Worm (Caenorhabditis elegans) whole organism, L2 larva: ENCODE measurements around the gene clec-118.
"Not testable (repeated sequence)": the region's sequence is repeated elsewhere in the genome, so short reads cannot be mapped to it uniquely, and the experiment has no call there.

Source experiments
- C34F6.9 ChIP-seq: fragments of 150-350 bp; optimal IDR thresholded peaks from 2 replicates; lab custom pipeline; 2014; ENCODE audit warnings: missing biosample characterization, missing genetic modification characterization
- F13H6.1 ChIP-seq: sonication (generic microtip); optimal IDR thresholded peaks from 2 replicates; lab custom pipeline; 2016; ENCODE audit warnings: missing genetic modification characterization, missing compliant biosample characterization
- R02D3.7 ChIP-seq: fragments of 150-350 bp; optimal IDR thresholded peaks from 2 replicates; lab custom pipeline; 2014; ENCODE audit warnings: missing biosample characterization, missing genetic modification characterization
- Y55F3AM.14 ChIP-seq: fragments of 200-800 bp; sonication (Bioruptor generic); optimal IDR thresholded peaks from 2 replicates; lab custom pipeline; 2018; ENCODE audit warnings: mild to moderate bottlenecking, missing genetic modification characterization, missing compliant biosample characterization
- ZK546.5 ChIP-seq: sonication (generic microtip); optimal IDR thresholded peaks from 2 replicates; lab custom pipeline; 2017; ENCODE audit warnings: missing biosample characterization, missing genetic modification characterization
- alr-1 ChIP-seq: fragments of 150-350 bp; optimal IDR thresholded peaks from 2 replicates; lab custom pipeline; 2014; ENCODE audit warnings: missing biosample characterization, missing genetic modification characterization
- blmp-1 ChIP-seq: sonication (generic microtip); optimal IDR thresholded peaks from 2 replicates; lab custom pipeline; 2017; ENCODE audit warnings: missing genetic modification characterization, mild to moderate bottlenecking, missing compliant biosample characterization, antibody characterized with exemption, moderate library complexity; ENCODE audit not compliant: insufficient read depth
- ceh-82 ChIP-seq: fragments of 150-350 bp; optimal IDR thresholded peaks from 2 replicates; lab custom pipeline; 2014; ENCODE audit warnings: missing biosample characterization, missing genetic modification characterization
- crh-2 ChIP-seq: sonication (generic microtip); optimal IDR thresholded peaks from 2 replicates; lab custom pipeline; 2017; ENCODE audit warnings: missing biosample characterization, missing genetic modification characterization
- egl-27 ChIP-seq: sonication (generic microtip); optimal IDR thresholded peaks from 3 replicates; lab custom pipeline; 2017; ENCODE audit warnings: missing biosample characterization, missing genetic modification reagents, missing genetic modification characterization
- elt-1 ChIP-seq: fragments of 150-350 bp; optimal IDR thresholded peaks from 2 replicates; lab custom pipeline; 2014; ENCODE audit warnings: missing biosample characterization, missing genetic modification characterization
- elt-3 ChIP-seq: sonication (generic microtip); optimal IDR thresholded peaks from 2 replicates; lab custom pipeline; 2017; ENCODE audit warnings: missing biosample characterization, missing genetic modification characterization
- fos-1 ChIP-seq: fragments of 150-350 bp; optimal IDR thresholded peaks from 2 replicates; lab custom pipeline; 2014; ENCODE audit warnings: missing biosample characterization, missing genetic modification characterization
- gmeb-1 ChIP-seq: fragments of 150-350 bp; optimal IDR thresholded peaks from 2 replicates; lab custom pipeline; 2014; ENCODE audit warnings: missing biosample characterization, missing genetic modification characterization
- lin-11 ChIP-seq: fragments of 150-350 bp; sonication (generic microtip); optimal IDR thresholded peaks from 2 replicates; lab custom pipeline; 2014; ENCODE audit warnings: missing biosample characterization, missing genetic modification characterization, inconsistent platforms, mixed read lengths
- lin-13 ChIP-seq: fragments of 150-350 bp; optimal IDR thresholded peaks from 2 replicates; lab custom pipeline; 2014; ENCODE audit warnings: missing biosample characterization, missing genetic modification reagents, missing genetic modification characterization
- lin-39 ChIP-seq: fragments of 150-350 bp; optimal IDR thresholded peaks from 2 replicates; lab custom pipeline; 2014; ENCODE audit warnings: missing biosample characterization, missing genetic modification reagents, missing genetic modification characterization
- lsy-2 ChIP-seq, 2 experiments: fragments of 150-350 bp in 1 of 2; sonication (generic microtip) in 1 of 2; optimal IDR thresholded peaks; 2 replicates each; lab custom pipeline; 2014 to 2017; ENCODE audit warnings: missing biosample characterization in 2 of 2, missing genetic modification characterization in 2 of 2
- mdl-1 ChIP-seq, 2 experiments: fragments of 150-350 bp in 1 of 2; sonication (generic microtip) in 1 of 2; optimal IDR thresholded peaks; 2 replicates each; lab custom pipeline; 2017; ENCODE audit warnings: missing biosample characterization in 2 of 2, missing genetic modification characterization in 2 of 2
- nhr-10 ChIP-seq: sonication (generic microtip); optimal IDR thresholded peaks from 2 replicates; lab custom pipeline; 2017; ENCODE audit warnings: missing biosample characterization, missing genetic modification characterization
- nhr-21 ChIP-seq: fragments of 150-350 bp; optimal IDR thresholded peaks from 2 replicates; lab custom pipeline; 2014; ENCODE audit warnings: missing biosample characterization, missing genetic modification characterization
- nhr-23 ChIP-seq: fragments of 150-350 bp; optimal IDR thresholded peaks from 2 replicates; lab custom pipeline; 2014; ENCODE audit warnings: missing biosample characterization, missing genetic modification reagents, missing genetic modification characterization
- nhr-237 ChIP-seq: fragments of 150-350 bp; optimal IDR thresholded peaks from 2 replicates; lab custom pipeline; 2014; ENCODE audit warnings: missing biosample characterization, missing genetic modification characterization
- nhr-6 ChIP-seq: fragments of 150-350 bp; optimal IDR thresholded peaks from 2 replicates; lab custom pipeline; 2014; ENCODE audit warnings: missing biosample characterization, missing genetic modification characterization
- sem-4 ChIP-seq: fragments of 150-350 bp; optimal IDR thresholded peaks from 2 replicates; lab custom pipeline; 2014; ENCODE audit warnings: missing biosample characterization, missing genetic modification reagents, missing genetic modification characterization
- skn-1 ChIP-seq: sonication (generic microtip); optimal IDR thresholded peaks from 2 replicates; lab custom pipeline; 2017; ENCODE audit warnings: missing biosample characterization, missing genetic modification characterization
- sma-3 ChIP-seq: sonication (generic microtip); optimal IDR thresholded peaks from 2 replicates; lab custom pipeline; 2016; ENCODE audit warnings: missing genetic modification reagents, missing genetic modification characterization, missing compliant biosample characterization
- sma-9 ChIP-seq, 2 experiments: fragments of 150-350 bp in 1 of 2; sonication (generic microtip) in 1 of 2; optimal IDR thresholded peaks; 2 replicates each; lab custom pipeline; 2014 to 2016; ENCODE audit warnings: missing genetic modification characterization in 2 of 2, mild to moderate bottlenecking in 1 of 2, missing biosample characterization in 1 of 2, missing compliant biosample characterization in 1 of 2, missing genetic modification reagents in 1 of 2, moderate library complexity in 1 of 2
- snpc-4 ChIP-seq: fragments of 150-350 bp; optimal IDR thresholded peaks from 2 replicates; lab custom pipeline; 2014; ENCODE audit warnings: missing biosample characterization, missing genetic modification characterization
- unc-55 ChIP-seq: fragments of 150-350 bp; sonication (generic microtip); optimal IDR thresholded peaks from 3 replicates; lab custom pipeline; 2014; ENCODE audit warnings: missing biosample characterization, missing genetic modification reagents, missing genetic modification characterization
- unc-62 ChIP-seq: fragments of 150-350 bp; optimal IDR thresholded peaks from 2 replicates; lab custom pipeline; 2014; ENCODE audit warnings: missing biosample characterization, missing genetic modification reagents, missing genetic modification characterization
- ztf-11 ChIP-seq: sonication (generic microtip); optimal IDR thresholded peaks from 2 replicates; lab custom pipeline; 2017; ENCODE audit warnings: missing biosample characterization, missing genetic modification characterization
- ztf-4 ChIP-seq: fragments of 150-350 bp; optimal IDR thresholded peaks from 2 replicates; lab custom pipeline; 2014; ENCODE audit warnings: missing biosample characterization, missing genetic modification characterization

Gene clec-118

ce11 chrII:596702-597101 lies 15.6 kb downstream of the clec-118 start:
- no peak for TF ChIP-seq crh-2

- not testable (repeated sequence) for TF ChIP-seq gmeb-1 (tag; lab: Kevin White, UChicago); skn-1 (tag; lab: Kevin White, UChicago); blmp-1
These were observed 19.0 kb downstream of the clec-118 start, which contains the start of gene W08F4.1 for ce11 chrII:593221-593620. TSS of gene W08F4.1 (plus strand) at chrII:593521.

DNA sequence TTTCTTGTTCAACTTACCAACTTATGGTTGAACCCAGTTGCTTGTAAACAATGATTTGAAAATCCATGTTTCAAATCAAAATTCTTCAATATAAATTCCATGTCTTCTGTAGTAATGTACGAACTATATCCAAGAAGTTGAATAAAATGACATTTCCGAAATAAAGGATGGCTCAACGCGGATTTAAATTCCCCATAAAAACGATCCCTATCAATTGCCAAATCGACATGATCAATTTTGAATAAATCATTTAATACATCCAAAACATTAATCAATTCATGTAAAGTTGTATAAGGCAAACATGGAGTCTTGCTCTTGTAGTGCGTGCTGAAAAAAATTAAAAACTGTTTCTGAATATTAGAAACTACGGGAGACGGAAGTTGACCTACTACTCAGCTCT lies 21.2 kb downstream of the clec-118 start, which contains the start of gene W08F4.10:
Gene W08F4.10 (minus strand): TSS at position 101 of the 400 bp plus-strand sequence.
- TF ChIP-seq sma-3 (no peak), lin-13 (GFP tag; lab: Kevin White, UChicago) (no peak), C34F6.9 (no peak), R02D3.7 (tag; lab: Kevin White, UChicago) (no peak), snpc-4 (tag; lab: Kevin White, UChicago) (no peak), alr-1 (tag; lab: Kevin White, UChicago) (no peak), crh-2 (no peak), ztf-4 (tag; lab: Kevin White, UChicago) (no peak), unc-62 (no peak), ZK546.5 (tag; lab: Kevin White, UChicago) (no peak), mdl-1 (tag; optimal IDR thresholded peaks at IDR 0.05; lab: Kevin White, UChicago) (no peak)
- TF ChIP-seq, all 48 proteins: peak for 0

DNA sequence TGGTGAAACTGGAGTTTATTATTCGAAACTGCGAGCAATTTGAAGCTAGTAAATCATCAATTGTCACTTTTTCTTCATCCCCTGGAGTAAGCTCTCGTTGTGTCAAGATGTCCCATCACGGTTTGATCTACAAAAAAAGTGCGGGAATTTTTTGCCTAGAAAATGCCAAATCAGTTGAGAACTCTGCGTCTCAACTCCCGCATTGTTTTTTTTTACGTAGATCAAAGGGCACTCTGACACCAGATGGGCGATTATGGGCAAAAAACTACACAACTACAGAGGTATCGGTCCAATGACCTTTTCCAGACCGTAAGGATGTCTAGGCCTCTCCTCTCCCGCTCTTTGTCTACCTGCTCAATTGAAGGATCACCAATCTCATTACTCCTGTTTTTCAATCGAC lies 24.7 kb downstream of the clec-118 start, which contains the start of gene fbxb-34:
Gene fbxb-34 (plus strand): TSS at position 301 of the 400 bp plus-strand sequence.
- TF ChIP-seq mdl-1 (tag; optimal IDR thresholded peaks at IDR 0.05; lab: Kevin White, UChicago) (no peak), F13H6.1 (tag; lab: Kevin White, UChicago) (no peak), blmp-1 (no peak), egl-27 (tag; lab: Kevin White, UChicago) (no peak), nhr-21 (no peak), nhr-237 (no peak), alr-1 (tag; lab: Kevin White, UChicago) (no peak), lin-11 (tag; lab: Kevin White, UChicago) (no peak), sem-4 (tag; lab: Kevin White, UChicago) (no peak), snpc-4 (tag; lab: Kevin White, UChicago) (no peak), gmeb-1 (tag; lab: Kevin White, UChicago) (no peak), nhr-23 (tag; lab: Kevin White, UChicago) (no peak), lin-13 (GFP tag; lab: Kevin White, UChicago) (no peak)

DNA sequence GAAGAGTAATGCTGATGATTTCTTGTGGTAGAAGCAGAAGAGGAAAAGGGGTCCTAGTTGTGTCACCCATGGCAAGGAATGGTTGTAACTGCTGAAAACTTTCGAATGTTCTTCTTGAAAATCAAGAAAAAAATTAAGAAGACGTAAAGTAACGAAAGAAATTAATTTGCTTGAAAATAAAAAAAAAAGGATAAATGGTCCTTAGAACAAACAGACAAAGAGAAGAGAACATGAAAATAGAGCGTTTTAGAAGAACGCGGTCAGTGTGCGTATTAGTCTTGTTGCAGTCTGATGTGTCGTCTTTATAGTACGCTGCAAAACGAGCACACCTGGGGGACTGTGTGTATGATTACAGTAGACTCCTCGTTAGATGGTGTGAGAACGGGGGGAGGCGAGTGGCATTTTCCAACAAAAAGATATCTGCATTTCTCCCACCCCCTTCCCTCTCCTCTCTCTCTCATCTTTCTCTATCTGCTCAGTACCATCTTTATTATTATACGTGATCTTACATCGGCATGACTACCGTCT lies 27.9 kb downstream of the clec-118 start, which contains the start of the genes W08F4.12 and W08F4.13:
Gene W08F4.12 (minus strand): TSS at position 101 of the 528 bp plus-strand sequence.
Gene W08F4.13 (plus strand): TSS at position 478 of the 528 bp plus-strand sequence.
- TF ChIP-seq sem-4 (tag; lab: Kevin White, UChicago) (no peak), fos-1 (tag; lab: Kevin White, UChicago) (no peak), ceh-82 (no peak), sma-9 (GFP tag; optimal IDR thresholded peaks at IDR 0.05; lab: Kevin White, UChicago) (no peak), sma-9 (tag; optimal IDR thresholded peaks at IDR 0.05; lab: Kevin White, UChicago) (no peak), unc-62 (no peak), sma-3 (no peak), lsy-2 (tag; optimal IDR thresholded peaks at IDR 0.05; lab: Kevin White, UChicago) (no peak), Y55F3AM.14 (GFP tag; lab: Kevin White, UChicago) (no peak), ztf-4 (tag; lab: Kevin White, UChicago) (no peak), nhr-6 (tag; lab: Kevin White, UChicago) (no peak), lin-39 (tag; lab: Kevin White, UChicago) (no peak), unc-55 (no peak), elt-3 (tag; lab: Kevin White, UChicago) (no peak), nhr-10 (tag; lab: Kevin White, UChicago) (no peak), mdl-1 (tag; optimal IDR thresholded peaks at IDR 0.05; lab: Kevin White, UChicago) (no peak), ztf-11 (no peak), F13H6.1 (tag; lab: Kevin White, UChicago) (no peak), elt-1 (tag; lab: Kevin White, UChicago) (no peak), R02D3.7 (tag; lab: Kevin White, UChicago) (no peak), gmeb-1 (tag; lab: Kevin White, UChicago) (no peak)
